Worm (Caenorhabditis elegans): ENCODE measurements around the gene bgal-2.

Gene bgal-2

ce11 chrX:6743344-6743743 is 40.9 kb upstream of the bgal-2 start:
- TF ChIP-seq ztf-1 (GFP tag; conservative IDR thresholded peaks at IDR 0.05) (no peak), mab-5 (tag; optimal IDR thresholded peaks at IDR 0.05) (no peak), lsy-2 (tag; optimal IDR thresholded peaks at IDR 0.05) (no peak), nhr-237 (tag; optimal IDR thresholded peaks at IDR 0.05) (no peak), F13H6.1 (tag; optimal IDR thresholded peaks at IDR 0.05) (no peak), lin-13 (GFP tag; optimal IDR thresholded peaks at IDR 0.05) (no peak), sma-9 (GFP tag; optimal IDR thresholded peaks at IDR 0.05) (no peak), sma-9 (tag; optimal IDR thresholded peaks at IDR 0.05) (no peak), nhr-23 (tag; optimal IDR thresholded peaks at IDR 0.05) (no peak), elt-3 (tag; optimal IDR thresholded peaks at IDR 0.05) (no peak), C34F6.9 (tag; optimal IDR thresholded peaks at IDR 0.05) (no peak), elt-1 (tag; optimal IDR thresholded peaks at IDR 0.05) (no peak), nhr-10 (tag; optimal IDR thresholded peaks at IDR 0.05) (no peak), gmeb-1 (tag; optimal IDR thresholded peaks at IDR 0.05) (no peak), zag-1 (tag; optimal IDR thresholded peaks at IDR 0.05) (no peak), nhr-6 (tag; optimal IDR thresholded peaks at IDR 0.05) (no peak), unc-62 (GFP tag; optimal IDR thresholded peaks at IDR 0.05) (no peak), ztf-4 (tag; optimal IDR thresholded peaks at IDR 0.05) (no peak), nhr-11 (tag; optimal IDR thresholded peaks at IDR 0.05) (no peak), blmp-1 (tag; optimal IDR thresholded peaks at IDR 0.05; ENCODE audit: insufficient read depth) (no peak)

ce11 chrX:6743853-6744346 is 40.3 kb upstream of the bgal-2 start:
- TF ChIP-seq nhr-6 (tag; optimal IDR thresholded peaks at IDR 0.05) (peak; percentile 90), unc-55 (GFP tag; optimal IDR thresholded peaks at IDR 0.05) (no peak), lin-11 (tag; optimal IDR thresholded peaks at IDR 0.05) (peak; percentile 42), nhr-237 (tag; optimal IDR thresholded peaks at IDR 0.05) (no peak), lin-39 (tag; optimal IDR thresholded peaks at IDR 0.05) (no peak), ama-1 (optimal IDR thresholded peaks at IDR 0.05) (peak; percentile 97), unc-39 (tag; optimal IDR thresholded peaks at IDR 0.05) (no peak), zag-1 (tag; optimal IDR thresholded peaks at IDR 0.05) (no peak), ztf-1 (GFP tag; conservative IDR thresholded peaks at IDR 0.05) (no peak), fos-1 (tag; optimal IDR thresholded peaks at IDR 0.05) (peak; percentile 89), ztf-4 (tag; optimal IDR thresholded peaks at IDR 0.05) (peak; percentile 95), F13H6.1 (tag; optimal IDR thresholded peaks at IDR 0.05) (peak; percentile 96), C34F6.9 (tag; optimal IDR thresholded peaks at IDR 0.05) (peak; percentile 78), blmp-1 (tag; optimal IDR thresholded peaks at IDR 0.05; ENCODE audit: insufficient read depth) (peak; percentile 93), nhr-21 (tag; optimal IDR thresholded peaks at IDR 0.05) (peak; percentile 99), snpc-4 (tag; optimal IDR thresholded peaks at IDR 0.05) (peak; percentile 68), lsy-2 (tag; optimal IDR thresholded peaks at IDR 0.05) (peak in 1 of 2 experiments; percentile 89), crh-2 (tag; optimal IDR thresholded peaks at IDR 0.05) (peak; percentile 98), gmeb-1 (tag; optimal IDR thresholded peaks at IDR 0.05) (peak; percentile 87), nhr-12 (tag; optimal IDR thresholded peaks at IDR 0.05) (peak; percentile 17), elt-1 (tag; optimal IDR thresholded peaks at IDR 0.05) (peak; percentile 96), sma-9 (GFP tag; optimal IDR thresholded peaks at IDR 0.05) (peak; percentile 99), sma-9 (tag; optimal IDR thresholded peaks at IDR 0.05) (peak; percentile 60), nhr-25 (tag; optimal IDR thresholded peaks at IDR 0.05) (peak; percentile 98), ceh-16 (tag; optimal IDR thresholded peaks at IDR 0.05) (peak; percentile 97), nhr-10 (tag; optimal IDR thresholded peaks at IDR 0.05) (no peak), nhr-129 (tag; optimal IDR thresholded peaks at IDR 0.05) (peak; percentile 97), mab-5 (tag; optimal IDR thresholded peaks at IDR 0.05) (peak; percentile 76), egl-27 (tag; optimal IDR thresholded peaks at IDR 0.05) (peak; percentile 90), unc-62 (GFP tag; optimal IDR thresholded peaks at IDR 0.05) (peak; percentile 37), peb-1 (tag; optimal IDR thresholded peaks at IDR 0.05) (no peak), mdl-1 (tag; optimal IDR thresholded peaks at IDR 0.05) (peak; percentile 98 to 99), sma-3 (GFP tag; optimal IDR thresholded peaks at IDR 0.05) (peak; percentile 98), lin-13 (GFP tag; optimal IDR thresholded peaks at IDR 0.05) (peak; percentile 88), sem-4 (tag; optimal IDR thresholded peaks at IDR 0.05) (peak; percentile 97), alr-1 (tag; optimal IDR thresholded peaks at IDR 0.05) (no peak), elt-3 (tag; optimal IDR thresholded peaks at IDR 0.05) (no peak), Y55F3AM.14 (GFP tag; optimal IDR thresholded peaks at IDR 0.05) (peak; percentile 91), aly-2 (tag; optimal IDR thresholded peaks at IDR 0.05) (no peak)
